Fruit fly (Drosophila melanogaster) S2 (cell line): ENCODE data around the gene drpr.

ENCODE experiments used
- CG8478 ChIP-seq: fragments of >200 bp; optimal IDR thresholded peaks from 2 replicates; lab custom pipeline; 2018
- CTCF ChIP-seq, 2 experiments: fragments of >200 bp; optimal IDR thresholded peaks; 2 replicates each; lab custom pipeline; 2018

- TF ChIP-seq CTCF (optimal IDR thresholded peaks at IDR 0.05; lab: Kevin White, UChicago), result peak; percentile 72 to 74
- TF ChIP-seq CG8478 (lab: Kevin White, UChicago), result no peak
Observed at dm6 chr3L:1668504-1668903, 62.4 kb downstream of the drpr start, which contains the start of gene RpL23A.
